Fruit fly (Drosophila melanogaster): Measurements from ENCODE around the gene Sol1.

Sol1 gene

dm6 chr3R:12442601-12443533, 56.8 kb downstream of the Sol1 start (continued):
- TF ChIP-seq Med (GFP tag) (peak; percentile 83), PHDP (tag; optimal IDR thresholded peaks at IDR 0.05) (peak; percentile 55), slbo (GFP tag; IDR thresholded peaks at IDR 0.05) (peak; percentile 51; the same call in 1 of the 2 replicates), al (GFP tag; IDR thresholded peaks at IDR 0.05) (peak; percentile 23; the same call in 1 of the 2 replicates), zfh2 (GFP tag; optimal IDR thresholded peaks at IDR 0.05) (peak; percentile 21), lab (GFP tag; optimal IDR thresholded peaks at IDR 0.05) (peak; percentile 47), CG34224 (GFP tag; IDR thresholded peaks at IDR 0.05; ENCODE audit: partially characterized antibody) (0 out of 3 replicates have a peak, but pooled peaks have one; percentile 8), CG14014 (GFP tag; IDR thresholded peaks at IDR 0.05) (0 out of 2 replicates have a peak, but pooled peaks have one; percentile 26), Max (GFP tag; optimal IDR thresholded peaks at IDR 0.05) (peak; percentile 23), CG12659 (GFP tag; optimal IDR thresholded peaks at IDR 0.05) (peak; percentile 43), CG18262 (tag; optimal IDR thresholded peaks at IDR 0.05) (peak; percentile 21), emc (GFP tag; optimal IDR thresholded peaks at IDR 0.05) (no peak), CG15269 (tag; optimal IDR thresholded peaks at IDR 0.05) (peak; percentile 71), lbe (GFP tag; optimal IDR thresholded peaks at IDR 0.05) (peak; percentile 67), Meics (GFP tag; optimal IDR thresholded peaks at IDR 0.05) (peak; percentile 60), CG30403 (GFP tag; optimal IDR thresholded peaks at IDR 0.05) (peak; percentile 54), Atf6 (GFP tag; IDR thresholded peaks at IDR 0.05) (peak; percentile 39), mam (GFP tag; optimal IDR thresholded peaks at IDR 0.05) (peak; percentile 17), Fer3 (tag; optimal IDR thresholded peaks at IDR 0.05) (peak; percentile 35), CG18599 (GFP tag; optimal IDR thresholded peaks at IDR 0.05) (peak; percentile 67), CG31365 (tag; optimal IDR thresholded peaks at IDR 0.05) (no peak), pho (GFP tag; optimal IDR thresholded peaks at IDR 0.05) (no peak), CG1832 (GFP tag; optimal IDR thresholded peaks at IDR 0.05) (peak; percentile 24), CG17328 (GFP tag; IDR thresholded peaks at IDR 0.05) (no peak), CG12942 (GFP tag; optimal IDR thresholded peaks at IDR 0.05) (no peak), nom (GFP tag; optimal IDR thresholded peaks at IDR 0.05) (peak; percentile 23), CG2678 (tag; optimal IDR thresholded peaks at IDR 0.05) (peak; percentile 68), Rfx (GFP tag; IDR thresholded peaks at IDR 0.05) (peak; percentile 44), CG10274 (GFP tag; optimal IDR thresholded peaks at IDR 0.05) (no peak), Abd-B (GFP tag; optimal IDR thresholded peaks at IDR 0.05) (no peak), Hand (GFP tag; optimal IDR thresholded peaks at IDR 0.05) (peak; percentile 4), CG12104 (GFP tag; optimal IDR thresholded peaks at IDR 0.05) (no peak), tgo (GFP tag; IDR thresholded peaks at IDR 0.05) (no peak), Sox100B (GFP tag; optimal IDR thresholded peaks at IDR 0.05) (peak; percentile 17), CG2120 (GFP tag; optimal IDR thresholded peaks at IDR 0.05) (peak; percentile 75), CG10209 (GFP tag; optimal IDR thresholded peaks at IDR 0.05) (peak; percentile 24), CG3281 (GFP tag; optimal IDR thresholded peaks at IDR 0.05) (peak; percentile 61), CG7556 (GFP tag; optimal IDR thresholded peaks at IDR 0.05) (peak; percentile 37), dmrt99B (tag; optimal IDR thresholded peaks at IDR 0.05) (peak; percentile 39), CoRest (tag; optimal IDR thresholded peaks at IDR 0.05) (peak; percentile 58), CG1233 (GFP tag; optimal IDR thresholded peaks at IDR 0.05) (no peak), bcd (GFP tag; optimal IDR thresholded peaks at IDR 0.05) (peak; percentile 13), CG4854 (GFP tag; optimal IDR thresholded peaks at IDR 0.05) (no peak), stc (GFP tag; IDR thresholded peaks at IDR 0.05) (0 out of 2 replicates have a peak, but pooled peaks have one; percentile 24), hb (GFP tag; IDR thresholded peaks at IDR 0.05; ENCODE audit: partially characterized antibody) (no peak), CG16815 (GFP tag; optimal IDR thresholded peaks at IDR 0.05) (peak; percentile 15), CG17385 (GFP tag; optimal IDR thresholded peaks at IDR 0.05) (peak; percentile 13)

All from whole organism, embryonic.